Worm (Caenorhabditis elegans) whole organism, midembryonic: ENCODE results near the gene Y46G5A.22.

Experiments
- T22C8.4 ChIP-seq: fragments of 200-800 bp; sonication (Bioruptor generic); IDR thresholded peaks from 2 replicates; pipeline ENCODE4 v1.3.6; 2022; ENCODE audit warnings: missing genetic modification characterization, missing compliant biosample characterization
- cog-1 ChIP-seq: sonication (generic microtip); optimal IDR thresholded peaks from 2 replicates; lab custom pipeline; 2016; ENCODE audit warnings: missing genetic modification characterization, missing compliant biosample characterization
- flt-1 ChIP-seq: fragments of 200-800 bp; sonication (Bioruptor generic); IDR thresholded peaks from 2 replicates; pipeline ENCODE4 v1.3.6; 2022; ENCODE audit warnings: missing genetic modification characterization, missing compliant biosample characterization
- klf-2 ChIP-seq: fragments of 200-800 bp; sonication (Bioruptor generic); conservative IDR thresholded peaks from 2 replicates; pipeline ENCODE4 v1.3.6; 2022; ENCODE audit warnings: missing genetic modification reagents, missing genetic modification characterization, missing compliant biosample characterization
- med-1 ChIP-seq: sonication (generic microtip); optimal IDR thresholded peaks from 2 replicates; lab custom pipeline; 2017; ENCODE audit warnings: missing genetic modification characterization, mild to moderate bottlenecking, missing compliant biosample characterization, antibody characterized with exemption, missing genetic modification reagents; ENCODE audit not compliant: insufficient read depth
- ztf-29 ChIP-seq: fragments of 200-800 bp; sonication (Bioruptor generic); IDR thresholded peaks from 2 replicates; pipeline ENCODE4 v1.3.6; 2022; ENCODE audit warnings: missing genetic modification reagents, missing genetic modification characterization, missing compliant biosample characterization

DNA sequence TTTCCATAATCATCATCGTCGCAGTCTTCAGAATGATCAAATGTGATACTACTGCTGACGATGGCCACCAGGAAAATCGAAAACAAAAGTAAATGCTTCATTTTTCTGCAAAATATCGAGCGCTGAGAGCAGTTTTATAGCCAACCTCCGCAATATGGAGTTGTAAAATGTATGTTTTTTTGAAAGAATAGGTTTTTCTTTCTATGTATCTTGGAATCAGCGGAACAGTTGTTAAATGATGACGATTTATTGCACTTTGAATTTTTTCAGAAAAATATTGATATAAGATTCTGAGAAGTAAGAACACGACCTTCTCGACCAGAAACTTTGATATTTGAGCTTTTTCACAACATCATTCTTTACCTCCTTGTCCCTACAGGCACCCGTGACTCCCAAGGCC, 10.5 kb upstream of the Y46G5A.22 start, which contains the start of gene Y46G5A.23:
- TF ChIP-seq flt-1 (GFP tag; lab: Robert Waterston, UW), result no peak
- no peak for TF ChIP-seq T22C8.4 (GFP tag; lab: Robert Waterston, UW)
- no peak for TF ChIP-seq klf-2 (GFP tag; lab: Robert Waterston, UW)
- no peak for TF ChIP-seq cog-1
- no peak for TF ChIP-seq med-1 (GFP tag; lab: Kevin White, UChicago)
- no peak for TF ChIP-seq ztf-29
